Fruit fly (Drosophila melanogaster) whole organism: ENCODE measurements around the gene CG32801.
A peak's percentile ranks its signal among the peaks of the same experiment; 100 is the strongest.

Experiments used
- CG8478 ChIP-seq: fragments of >200 bp; optimal IDR thresholded peaks from 2 replicates; lab custom pipeline; 2018; ENCODE audit warnings: inconsistent platforms
- Dll ChIP-seq: fragments of >200 bp; optimal IDR thresholded peaks from 2 replicates; lab custom pipeline; 2017
- EcR ChIP-seq, 2 experiments: fragments of >200 bp; optimal IDR thresholded peaks; 2 replicates each; lab custom pipeline; 2017; ENCODE audit warnings: missing biosample characterization in 2 of 2, missing genetic modification characterization in 2 of 2, missing genetic modification reagents in 2 of 2
- pan ChIP-seq: fragments of >200 bp; optimal IDR thresholded peaks from 2 replicates; lab custom pipeline; 2017
- psq ChIP-seq: fragments of >200 bp; optimal IDR thresholded peaks from 2 replicates; lab custom pipeline; 2017
- usp ChIP-seq: fragments of >200 bp; optimal IDR thresholded peaks from 2 replicates; lab custom pipeline; 2017; ENCODE audit warnings: missing biosample characterization, missing genetic modification characterization, mixed read lengths

The CG32801 gene

dm6 chrX:1889926-1890325, 13.1 kb downstream of the CG32801 start, which contains the start of the genes trr and mRpL16:
trr (minus strand) TSS chrX:1889950.
mRpL16 (plus strand) TSS chrX:1890256.
- TF ChIP-seq pan (lab: Kevin White, UChicago) = no peak

DNA sequence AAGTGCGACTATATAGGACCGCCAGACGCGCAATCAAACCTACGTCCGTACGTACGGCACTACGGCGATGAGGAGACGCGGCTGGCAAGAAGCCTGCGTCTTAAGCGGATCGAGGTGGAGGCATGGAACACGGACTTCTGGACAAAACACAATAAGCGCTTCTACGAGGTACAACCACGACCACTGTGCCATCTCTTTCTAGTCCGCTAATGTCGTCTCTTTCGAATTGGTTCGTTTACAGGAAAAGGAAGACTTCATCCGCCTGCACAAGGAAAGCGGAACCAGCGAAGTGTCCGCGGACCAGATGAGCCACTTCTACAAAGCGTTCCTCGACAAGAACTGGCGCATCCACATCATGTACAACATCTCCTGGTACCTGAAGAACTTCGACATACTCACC, 22.2 kb downstream of the CG32801 start:
- TF ChIP-seq CG8478 (lab: Kevin White, UChicago) (no peak), pan (lab: Kevin White, UChicago) (no peak), EcR (GFP tag; optimal IDR thresholded peaks at IDR 0.05; lab: Kevin White, UChicago) (no peak), Dll (lab: Kevin White, UChicago) (no peak), psq (lab: Kevin White, UChicago) (no peak), usp (no peak)

- TF ChIP-seq psq (lab: Kevin White, UChicago) (no peak), CG8478 (lab: Kevin White, UChicago) (no peak), Dll (lab: Kevin White, UChicago) (no peak), EcR (GFP tag; optimal IDR thresholded peaks at IDR 0.05; lab: Kevin White, UChicago) (no peak), pan (lab: Kevin White, UChicago) (no peak)
Measured at dm6 chrX:1880139-1880556, 22.8 kb downstream of the CG32801 start, which contains the start of gene Coa8. Coa8 (plus strand) TSS chrX:1880282.

- TF ChIP-seq EcR (GFP tag; optimal IDR thresholded peaks at IDR 0.05; lab: Kevin White, UChicago) (no peak), pan (lab: Kevin White, UChicago) (no peak), usp (no peak), psq (lab: Kevin White, UChicago) (no peak), CG8478 (lab: Kevin White, UChicago) (no peak), Dll (lab: Kevin White, UChicago) (no peak)
Measured at dm6 chrX:1879606-1880110, 23.3 kb downstream of the CG32801 start, which contains the start of gene CG14818. CG14818 (minus strand) TSS chrX:1879774.

- TF ChIP-seq Dll (lab: Kevin White, UChicago) = no peak
- no peak for TF ChIP-seq psq (lab: Kevin White, UChicago)
- no peak for TF ChIP-seq usp
- no peak for TF ChIP-seq CG8478 (lab: Kevin White, UChicago)
- no peak for TF ChIP-seq pan (lab: Kevin White, UChicago)
- no peak for TF ChIP-seq EcR (GFP tag; optimal IDR thresholded peaks at IDR 0.05; lab: Kevin White, UChicago)
Measured at dm6 chrX:1877107-1877736, 25.8 kb downstream of the CG32801 start, which contains the start of the genes CG14817 and CG14805. CG14817 (minus strand) TSS chrX:1877270. CG14805 (plus strand) TSS chrX:1877317.

dm6 chrX:1873515-1874126, 29.4 kb downstream of the CG32801 start, which contains the start of the genes Pgam5 and Vps26:
Pgam5 (minus strand) TSS chrX:1873565.
Vps26 (plus strand) TSS chrX:1873853.
- TF ChIP-seq pan (lab: Kevin White, UChicago) = no peak
- TF ChIP-seq usp = no peak
- no peak for TF ChIP-seq EcR (GFP tag; optimal IDR thresholded peaks at IDR 0.05; lab: Kevin White, UChicago)
- TF ChIP-seq Dll (lab: Kevin White, UChicago) = no peak
- no peak for TF ChIP-seq CG8478 (lab: Kevin White, UChicago)
- TF ChIP-seq psq (lab: Kevin White, UChicago) = no peak

dm6 chrX:1868586-1869111, 34.3 kb downstream of the CG32801 start, which contains the start of the genes CG14803 and Pex5:
CG14803 (plus strand) TSS chrX:1868870.
Pex5 (minus strand) TSS chrX:1869061.
- TF ChIP-seq CG8478 (lab: Kevin White, UChicago) (no peak), psq (lab: Kevin White, UChicago) (no peak), EcR (GFP tag; optimal IDR thresholded peaks at IDR 0.05; lab: Kevin White, UChicago) (no peak), usp (no peak), Dll (lab: Kevin White, UChicago) (no peak)

DNA sequence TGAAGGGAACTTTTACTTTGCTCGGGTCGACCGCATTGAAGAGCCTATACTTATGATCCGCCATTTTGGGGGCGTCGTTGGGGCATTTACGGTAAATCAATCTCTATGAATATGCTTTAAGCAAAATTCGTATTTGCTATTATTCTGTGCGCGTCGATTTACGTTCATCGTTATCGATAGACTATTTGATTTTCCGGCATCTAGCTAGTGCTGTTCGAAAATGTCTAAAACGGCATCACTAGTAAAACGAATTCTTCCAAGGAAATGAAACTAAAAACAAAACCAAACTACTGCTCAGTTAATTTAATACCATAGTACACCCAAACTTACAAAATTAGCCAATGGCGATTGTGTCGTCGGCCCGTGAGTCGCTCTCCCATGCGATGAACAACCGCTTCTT, 37.3 kb downstream of the CG32801 start, which contains the start of the genes Gcna and MED18:
TSS of gene Gcna (minus strand) at position 163 of the 400 bp plus-strand sequence.
TSS of gene MED18 (plus strand) at position 237 of the 400 bp plus-strand sequence.
- TF ChIP-seq psq (lab: Kevin White, UChicago) (no peak), EcR (GFP tag; optimal IDR thresholded peaks at IDR 0.05; lab: Kevin White, UChicago) (no peak), pan (lab: Kevin White, UChicago) (no peak), usp (no peak), Dll (lab: Kevin White, UChicago) (no peak), CG8478 (lab: Kevin White, UChicago) (no peak)

DNA sequence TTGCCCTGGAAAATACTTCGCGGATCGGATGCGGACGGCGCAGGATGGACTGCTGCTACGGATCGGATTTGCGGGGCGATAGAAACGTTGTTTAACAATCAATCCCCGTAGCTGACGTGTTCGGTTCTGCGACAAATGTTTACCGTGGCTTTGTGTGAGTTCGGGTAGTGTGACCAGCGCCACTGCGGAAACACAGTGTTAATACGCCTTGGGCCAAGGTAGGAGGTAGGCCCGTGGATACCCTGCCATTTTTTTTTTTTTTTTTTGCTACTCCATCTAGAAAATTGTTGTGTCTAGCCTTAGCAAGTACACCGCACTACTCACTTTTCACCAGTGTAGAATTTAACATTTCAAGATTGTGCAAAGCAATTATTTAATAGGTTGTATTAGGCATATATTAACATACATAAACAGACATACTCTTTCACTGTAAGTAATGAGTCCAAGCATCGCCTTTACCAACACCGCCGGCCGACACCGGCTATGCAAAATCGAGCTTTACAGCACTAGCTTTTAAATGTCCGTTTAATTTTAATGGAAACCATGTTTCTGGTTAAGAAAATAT, 41.3 kb downstream of the CG32801 start, which contains the start of gene deltaCOP:
TSS of gene deltaCOP (minus strand) at position 171 of the 565 bp plus-strand sequence.
- TF ChIP-seq EcR (GFP tag; optimal IDR thresholded peaks at IDR 0.05; lab: Kevin White, UChicago) (no peak), usp (no peak), CG8478 (lab: Kevin White, UChicago) (no peak), psq (lab: Kevin White, UChicago) (no peak), pan (lab: Kevin White, UChicago) (peak; percentile 70)

DNA sequence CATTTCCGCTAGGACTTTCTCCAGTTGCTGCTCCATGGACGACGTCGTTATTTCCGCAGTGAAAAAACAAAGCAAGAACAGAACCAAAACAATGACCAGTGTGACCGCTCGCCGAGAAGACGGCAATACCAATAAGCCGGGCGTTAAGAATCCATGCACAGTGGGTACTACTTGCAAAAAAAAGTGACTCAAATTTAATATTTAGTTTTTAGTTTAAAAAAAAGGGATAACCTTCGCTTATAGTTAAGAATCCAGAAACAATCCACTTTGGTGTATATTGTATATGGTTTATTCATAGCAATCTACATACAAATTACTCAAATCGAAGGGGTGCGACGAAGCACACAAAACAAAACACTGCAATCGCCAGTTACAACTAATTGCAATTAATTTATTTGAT, 44.1 kb downstream of the CG32801 start, which contains the start of gene Lamtor5:
TSS of gene Lamtor5 (minus strand) at position 105 of the 400 bp plus-strand sequence.
- no peak for TF ChIP-seq Dll (lab: Kevin White, UChicago)
- no peak for TF ChIP-seq usp
- TF ChIP-seq CG8478 (lab: Kevin White, UChicago) = no peak
- no peak for TF ChIP-seq pan (lab: Kevin White, UChicago)
- no peak for TF ChIP-seq psq (lab: Kevin White, UChicago)
- no peak for TF ChIP-seq EcR (GFP tag; optimal IDR thresholded peaks at IDR 0.05; lab: Kevin White, UChicago)

DNA sequence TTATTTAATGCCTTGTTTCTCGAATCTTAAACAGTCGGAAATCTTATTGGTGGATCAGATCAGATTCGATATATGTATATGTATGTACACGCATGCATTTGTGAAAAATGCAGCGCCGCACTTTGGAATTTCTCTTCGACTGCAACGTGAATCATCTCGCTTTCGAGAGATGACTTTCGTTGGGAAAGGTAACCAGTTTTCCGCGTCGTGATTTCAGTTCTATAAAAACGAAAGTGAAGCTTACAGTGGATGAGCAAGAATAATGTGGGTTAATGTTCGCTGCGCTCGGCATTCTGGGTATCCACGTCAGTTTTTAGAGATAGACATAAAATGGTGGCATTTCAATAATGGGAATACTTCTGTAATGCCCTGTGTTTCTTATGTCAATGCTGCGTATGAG, 46.4 kb downstream of the CG32801 start:
- TF ChIP-seq psq (lab: Kevin White, UChicago) (no peak), usp (no peak), CG8478 (lab: Kevin White, UChicago) (no peak), EcR (GFP tag; optimal IDR thresholded peaks at IDR 0.05; lab: Kevin White, UChicago) (no peak), pan (lab: Kevin White, UChicago) (no peak), Dll (lab: Kevin White, UChicago) (no peak)
